Fruit fly (Drosophila melanogaster): ENCODE results near the gene alphaTub84B.

alphaTub84B gene

DNA sequence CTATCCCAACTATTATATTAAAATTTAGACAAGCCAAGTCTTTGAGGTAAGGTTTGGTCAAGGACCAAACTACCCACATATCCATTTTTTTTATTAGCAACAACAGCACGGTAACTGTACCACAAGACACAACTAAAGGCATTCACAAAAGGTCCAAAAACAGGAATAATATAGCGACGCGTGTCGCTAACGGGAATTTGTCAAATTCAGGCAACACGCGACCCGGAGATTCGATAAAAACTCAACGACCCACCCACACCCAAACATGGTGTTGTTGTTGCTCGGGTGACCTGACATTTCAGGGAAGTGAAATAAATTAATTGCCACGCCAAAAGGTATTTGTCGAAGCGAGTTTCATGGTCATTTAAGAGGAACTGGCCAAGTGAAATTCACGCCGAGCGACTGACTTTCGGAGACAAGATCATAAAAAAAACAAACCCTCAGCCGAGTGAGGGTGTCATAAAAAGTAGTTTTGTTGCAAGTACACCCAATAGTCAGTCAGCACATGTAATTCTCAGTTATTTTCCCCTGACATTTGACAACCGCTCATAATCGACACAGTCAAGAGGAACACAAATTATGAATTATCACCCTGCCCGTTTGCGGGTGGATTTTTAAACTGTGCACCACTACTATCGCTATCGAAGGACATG, 24.9 kb downstream of the alphaTub84B start:
- TF ChIP-seq fru (GFP tag; optimal IDR thresholded peaks at IDR 0.05): no peak
- TF ChIP-seq tai (GFP tag; optimal IDR thresholded peaks at IDR 0.05): no peak
- TF ChIP-seq OdsH (GFP tag; optimal IDR thresholded peaks at IDR 0.05): no peak
- TF ChIP-seq psq (GFP tag; optimal IDR thresholded peaks at IDR 0.05): no peak

DNA sequence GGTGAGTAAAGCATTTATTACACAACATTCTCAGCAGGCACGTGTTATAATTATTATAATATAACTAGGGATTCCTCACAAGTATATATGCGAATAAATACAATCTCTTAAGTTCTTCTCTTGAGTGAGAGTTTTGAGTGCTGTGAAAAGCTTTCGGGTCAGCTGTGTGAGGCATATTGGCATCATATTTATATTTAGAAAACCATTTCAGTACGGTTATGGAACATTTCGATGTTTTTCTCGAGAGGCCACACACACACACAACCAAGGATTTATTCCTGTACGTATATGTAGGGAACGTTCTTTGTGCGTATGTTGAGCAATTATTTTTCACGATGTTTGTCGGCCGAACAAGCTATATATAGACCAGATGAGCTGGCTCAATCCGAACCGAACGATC, 26.6 kb downstream of the alphaTub84B start:
- TF ChIP-seq br (GFP tag; optimal IDR thresholded peaks at IDR 0.05) (no peak), dmrt93B (GFP tag; optimal IDR thresholded peaks at IDR 0.05) (no peak), Dif (GFP tag; optimal IDR thresholded peaks at IDR 0.05; ENCODE audit: partially characterized antibody) (no peak), OdsH (GFP tag; optimal IDR thresholded peaks at IDR 0.05) (no peak), psq (GFP tag; optimal IDR thresholded peaks at IDR 0.05) (no peak), sage (GFP tag; optimal IDR thresholded peaks at IDR 0.05) (no peak), brk (GFP tag; optimal IDR thresholded peaks at IDR 0.05) (no peak), tai (GFP tag; optimal IDR thresholded peaks at IDR 0.05) (no peak), sv (GFP tag; optimal IDR thresholded peaks at IDR 0.05) (no peak), CG32264 (GFP tag; optimal IDR thresholded peaks at IDR 0.05) (no peak), woc (GFP tag; optimal IDR thresholded peaks at IDR 0.05) (no peak), Abd-B (GFP tag; optimal IDR thresholded peaks at IDR 0.05) (no peak), dsf (GFP tag; optimal IDR thresholded peaks at IDR 0.05; ENCODE audit: borderline replicate concordance) (no peak), fru (GFP tag; optimal IDR thresholded peaks at IDR 0.05) (no peak), Jra (GFP tag; optimal IDR thresholded peaks at IDR 0.05) (no peak)

DNA sequence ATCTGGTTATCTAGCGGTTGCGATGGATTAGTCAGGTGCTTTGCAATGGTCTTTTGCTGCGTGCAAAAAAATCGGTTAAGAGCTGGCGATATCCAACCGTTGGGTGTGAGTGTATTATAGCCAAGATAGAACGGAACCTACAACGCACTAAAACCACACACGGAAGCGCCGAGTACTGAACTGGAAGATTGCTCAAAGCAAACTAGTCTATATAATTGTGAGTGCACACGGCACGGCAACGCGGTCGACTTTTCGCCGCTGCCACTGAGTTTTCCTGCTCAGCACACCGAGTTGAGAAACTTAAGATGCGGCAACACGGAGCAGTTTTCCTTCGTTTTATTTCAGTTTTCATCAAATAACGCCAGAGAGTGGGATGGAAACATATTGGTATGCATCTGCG, 30.1 kb downstream of the alphaTub84B start:
- no peak for TF ChIP-seq GATAd (GFP tag; optimal IDR thresholded peaks at IDR 0.05)
- TF ChIP-seq Myc (optimal IDR thresholded peaks at IDR 0.05): no peak
- no peak for TF ChIP-seq N (GFP tag; optimal IDR thresholded peaks at IDR 0.05)
- TF ChIP-seq usp (GFP tag; optimal IDR thresholded peaks at IDR 0.05): no peak
- TF ChIP-seq Hr83 (GFP tag; optimal IDR thresholded peaks at IDR 0.05; ENCODE audit: poor library complexity, severe bottlenecking): no peak
- TF ChIP-seq Hnf4 (GFP tag; optimal IDR thresholded peaks at IDR 0.05): no peak
- no peak for TF ChIP-seq dsf (GFP tag; optimal IDR thresholded peaks at IDR 0.05; ENCODE audit: borderline replicate concordance)
- TF ChIP-seq dmrt93B (GFP tag; optimal IDR thresholded peaks at IDR 0.05): no peak
- TF ChIP-seq br (GFP tag; optimal IDR thresholded peaks at IDR 0.05): no peak
- no peak for TF ChIP-seq Vsx2 (GFP tag; optimal IDR thresholded peaks at IDR 0.05; ENCODE audit: partially characterized antibody)
- TF ChIP-seq foxo (GFP tag; optimal IDR thresholded peaks at IDR 0.05): no peak
- no peak for TF ChIP-seq tai (GFP tag; optimal IDR thresholded peaks at IDR 0.05)
- no peak for TF ChIP-seq rgr (GFP tag; optimal IDR thresholded peaks at IDR 0.05)
- no peak for TF ChIP-seq HLH106 (tag; optimal IDR thresholded peaks at IDR 0.05)
- no peak for TF ChIP-seq Rel (GFP tag; optimal IDR thresholded peaks at IDR 0.05)
- TF ChIP-seq Rel (tag; optimal IDR thresholded peaks at IDR 0.05): no peak
- no peak for TF ChIP-seq jim (GFP tag; optimal IDR thresholded peaks at IDR 0.05)
- TF ChIP-seq Dif (GFP tag; optimal IDR thresholded peaks at IDR 0.05; ENCODE audit: partially characterized antibody): no peak
- no peak for TF ChIP-seq Sp1 (GFP tag; optimal IDR thresholded peaks at IDR 0.05)
- no peak for TF ChIP-seq psq (GFP tag; optimal IDR thresholded peaks at IDR 0.05)

DNA sequence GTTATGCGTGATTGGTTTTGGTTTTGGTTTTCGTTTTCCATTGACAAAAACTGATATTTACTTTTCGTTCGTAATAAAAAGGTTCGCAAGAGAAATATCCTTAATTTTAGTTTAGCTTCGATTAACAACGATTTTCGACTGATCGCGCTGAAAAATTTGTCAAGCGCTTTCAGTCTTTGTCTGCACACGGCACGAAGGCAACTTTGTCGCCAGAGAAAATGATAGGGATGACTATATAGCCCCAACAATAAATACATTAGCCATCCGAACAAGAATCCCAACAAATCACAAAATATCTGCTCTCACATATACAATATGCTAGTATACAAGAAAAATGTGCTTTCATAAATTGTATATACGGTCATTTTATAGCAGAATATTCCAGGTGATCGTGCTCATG, 31.2 kb downstream of the alphaTub84B start, which contains the start of gene Mlp84B:
TSS of gene Mlp84B (minus strand) at position 143 of the 400 bp plus-strand sequence.
- no peak for TF ChIP-seq h (GFP tag; optimal IDR thresholded peaks at IDR 0.05)
- TF ChIP-seq tai (GFP tag; optimal IDR thresholded peaks at IDR 0.05): no peak
- TF ChIP-seq woc (GFP tag; optimal IDR thresholded peaks at IDR 0.05): no peak
- no peak for TF ChIP-seq Vsx2 (GFP tag; optimal IDR thresholded peaks at IDR 0.05; ENCODE audit: partially characterized antibody)
- no peak for TF ChIP-seq Sp1 (GFP tag; optimal IDR thresholded peaks at IDR 0.05)
- TF ChIP-seq HLH106 (tag; optimal IDR thresholded peaks at IDR 0.05): no peak
- TF ChIP-seq Dfd (GFP tag; optimal IDR thresholded peaks at IDR 0.05): no peak
- TF ChIP-seq dl (GFP tag; optimal IDR thresholded peaks at IDR 0.05; ENCODE audit: insufficient read depth in 1 of 2, partially characterized antibody in 2 of 2): no peak
- no peak for TF ChIP-seq Hr78 (GFP tag; optimal IDR thresholded peaks at IDR 0.05)
- TF ChIP-seq Rel (GFP tag; optimal IDR thresholded peaks at IDR 0.05): no peak
- no peak for TF ChIP-seq Rel (tag; optimal IDR thresholded peaks at IDR 0.05)
- TF ChIP-seq jim (GFP tag; optimal IDR thresholded peaks at IDR 0.05): no peak
- no peak for TF ChIP-seq Dif (GFP tag; optimal IDR thresholded peaks at IDR 0.05; ENCODE audit: partially characterized antibody)
- TF ChIP-seq N (GFP tag; optimal IDR thresholded peaks at IDR 0.05): no peak
- TF ChIP-seq Myc (optimal IDR thresholded peaks at IDR 0.05): no peak
